Worm (Caenorhabditis elegans) whole organism, early embryonic: ENCODE data around the gene C08B6.18.

Source experiments
- B0310.2 ChIP-seq: sonication (generic microtip); optimal IDR thresholded peaks from 2 replicates; lab custom pipeline; 2016; ENCODE audit warnings: mild to moderate bottlenecking, missing genetic modification characterization, missing compliant biosample characterization
- F13C5.2 ChIP-seq: sonication (generic microtip); optimal IDR thresholded peaks from 2 replicates; lab custom pipeline; 2017; ENCODE audit warnings: mild to moderate bottlenecking, missing genetic modification characterization, inconsistent platforms, missing compliant biosample characterization
- aly-1 ChIP-seq: sonication (generic microtip); optimal IDR thresholded peaks from 2 replicates; lab custom pipeline; 2016; ENCODE audit warnings: missing genetic modification characterization, missing compliant biosample characterization
- ama-1 ChIP-seq: fragments of 150-350 bp; optimal IDR thresholded peaks from 2 replicates; lab custom pipeline; 2014
- ets-7 ChIP-seq: sonication (generic microtip); optimal IDR thresholded peaks from 2 replicates; lab custom pipeline; 2016; ENCODE audit warnings: missing genotype, missing genetic modification characterization, missing compliant biosample characterization
- flt-1 ChIP-seq: fragments of 200-800 bp; sonication (Bioruptor generic); IDR thresholded peaks from 2 replicates; pipeline ENCODE4 v1.3.6; 2022; ENCODE audit warnings: missing genetic modification characterization, missing compliant biosample characterization
- sea-1 ChIP-seq: fragments of 200-800 bp; sonication (Bioruptor generic); conservative IDR thresholded peaks from 2 replicates; pipeline ENCODE4 v1.3.6; 2022; ENCODE audit warnings: missing genetic modification characterization, missing compliant biosample characterization
- tra-4 ChIP-seq: sonication (generic microtip); optimal IDR thresholded peaks from 2 replicates; lab custom pipeline; 2017; ENCODE audit warnings: missing genetic modification characterization, missing compliant biosample characterization

DNA sequence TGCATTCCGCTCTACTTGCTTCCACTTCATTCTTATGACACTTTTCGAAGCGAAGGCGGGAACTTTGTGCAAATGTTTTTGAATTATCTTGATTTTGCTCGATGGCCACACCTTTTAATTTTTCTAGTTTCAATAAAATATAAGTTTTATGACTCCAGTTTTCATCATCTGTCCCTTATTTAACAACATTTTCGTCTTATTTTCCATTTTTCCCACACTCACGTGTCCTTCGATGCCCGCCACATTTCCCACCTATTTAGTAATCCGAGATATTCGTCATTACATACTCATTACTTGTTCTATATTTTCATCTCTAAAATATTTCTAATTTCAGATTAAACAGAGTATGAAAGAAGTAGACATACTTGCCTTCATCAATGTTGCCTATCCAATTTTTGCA, 39.6 kb downstream of the C08B6.18 start, which contains the start of gene srd-49:
- no peak for TF ChIP-seq B0310.2 (tag; lab: Kevin White, UChicago)
- no peak for TF ChIP-seq F13C5.2 (tag; lab: Kevin White, UChicago)
- TF ChIP-seq ets-7 (tag; lab: Kevin White, UChicago), result no peak
- TF ChIP-seq ama-1, result no peak
- no peak for TF ChIP-seq flt-1 (GFP tag; lab: Robert Waterston, UW)
- TF ChIP-seq aly-1 (tag; lab: Kevin White, UChicago), result no peak
- TF ChIP-seq sea-1 (GFP tag; lab: Robert Waterston, UW), result no peak
- no peak for TF ChIP-seq tra-4 (tag; lab: Kevin White, UChicago)
